Worm (Caenorhabditis elegans) whole organism, L4 larva: ENCODE measurements around the gene K08D8.11.

Experiments
- T20F7.1 ChIP-seq: fragments of 200-800 bp; sonication (Bioruptor generic); optimal IDR thresholded peaks from 2 replicates; lab custom pipeline; 2018; ENCODE audit warnings: mild to moderate bottlenecking, missing genetic modification characterization, missing compliant biosample characterization
- aly-2 ChIP-seq: sonication (generic microtip); optimal IDR thresholded peaks from 2 replicates; lab custom pipeline; 2018; ENCODE audit warnings: missing biosample characterization, missing genetic modification characterization
- ama-1 ChIP-seq: fragments of 150-350 bp; optimal IDR thresholded peaks from 2 replicates; lab custom pipeline; 2014; ENCODE audit warnings: inconsistent platforms, mixed read lengths
- ceh-82 ChIP-seq: sonication (generic microtip); optimal IDR thresholded peaks from 2 replicates; lab custom pipeline; 2017; ENCODE audit warnings: missing biosample characterization, missing genetic modification characterization
- dmd-8 ChIP-seq: fragments of 200-800 bp; sonication (Bioruptor generic); IDR thresholded peaks from 2 replicates; pipeline ENCODE4 v1.3.6; 2022; ENCODE audit warnings: missing genetic modification characterization, missing compliant biosample characterization
- fkh-10 ChIP-seq: fragments of 150-350 bp; optimal IDR thresholded peaks from 2 replicates; lab custom pipeline; 2014; ENCODE audit warnings: missing biosample characterization, missing genetic modification reagents, missing genetic modification characterization
- lin-15B ChIP-seq: fragments of 150-350 bp; sonication (generic microtip); optimal IDR thresholded peaks from 3 replicates; lab custom pipeline; 2014; ENCODE audit warnings: missing biosample characterization, missing genetic modification characterization
- lin-39 ChIP-seq: fragments of 150-350 bp; optimal IDR thresholded peaks from 2 replicates; lab custom pipeline; 2014; ENCODE audit warnings: missing biosample characterization, missing genetic modification reagents, missing genetic modification characterization
- nhr-237 ChIP-seq: sonication (generic microtip); optimal IDR thresholded peaks from 2 replicates; lab custom pipeline; 2017; ENCODE audit warnings: missing biosample characterization, missing genetic modification characterization
- nhr-77 ChIP-seq: fragments of 150-350 bp; optimal IDR thresholded peaks from 2 replicates; lab custom pipeline; 2014; ENCODE audit warnings: missing biosample characterization, missing genetic modification characterization
- skn-1 ChIP-seq: fragments of 150-350 bp; optimal IDR thresholded peaks from 2 replicates; lab custom pipeline; 2014; ENCODE audit warnings: missing biosample characterization, missing genetic modification characterization
- snpc-4 ChIP-seq: fragments of 150-350 bp; optimal IDR thresholded peaks from 2 replicates; lab custom pipeline; 2014; ENCODE audit warnings: missing biosample characterization, missing genetic modification characterization
- ztf-11 ChIP-seq: fragments of 150-350 bp; optimal IDR thresholded peaks from 2 replicates; lab custom pipeline; 2014; ENCODE audit warnings: missing biosample characterization, missing genetic modification characterization

- TF ChIP-seq snpc-4 (no peak), lin-39 (tag; lab: Kevin White, UChicago) (no peak), ama-1 (no peak), ztf-11 (tag; lab: Kevin White, UChicago) (no peak), lin-15B (tag; lab: Kevin White, UChicago) (no peak), T20F7.1 (GFP tag; lab: Kevin White, UChicago) (no peak), fkh-10 (GFP tag; lab: Kevin White, UChicago) (no peak), nhr-237 (tag; lab: Kevin White, UChicago) (no peak), nhr-77 (no peak), skn-1 (tag; lab: Kevin White, UChicago) (no peak), ceh-82 (tag; lab: Kevin White, UChicago) (no peak), aly-2 (tag; lab: Kevin White, UChicago) (no peak), dmd-8 (no peak)
Observed at ce11 chrIV:12909871-12910270, 14.8 kb downstream of the K08D8.11 start, which contains the start of gene K08D8.4.
